Fruit fly (Drosophila melanogaster): Measurements from ENCODE around the gene CG46314.

DNA sequence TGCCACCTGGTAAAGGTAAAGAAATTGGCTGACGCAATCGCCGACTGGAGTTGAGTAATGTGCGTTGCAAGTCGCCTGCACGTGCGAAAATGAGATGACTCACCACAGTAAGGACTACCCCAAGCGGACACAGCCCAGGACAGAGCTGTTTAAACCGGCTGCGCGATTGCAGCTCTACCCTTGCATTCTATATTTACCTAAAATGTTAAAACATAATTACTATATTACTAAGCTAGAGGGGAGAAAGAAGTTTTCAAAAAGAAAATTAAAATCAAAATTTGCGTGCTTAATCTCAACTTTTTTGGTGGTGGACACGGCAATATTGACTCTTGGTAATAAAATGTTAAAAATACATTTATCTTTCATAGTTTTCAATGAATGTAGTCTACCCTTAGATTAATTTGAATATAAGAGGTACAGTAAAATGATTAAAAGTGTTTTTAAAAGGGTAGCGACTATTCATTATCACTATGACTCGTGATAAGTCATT is 2.9 kb upstream of the CG46314 start:
- TF ChIP-seq Myc (optimal IDR thresholded peaks at IDR 0.05) = no peak
- TF ChIP-seq woc (GFP tag; optimal IDR thresholded peaks at IDR 0.05) = no peak
- no peak for TF ChIP-seq Dif (GFP tag; optimal IDR thresholded peaks at IDR 0.05; ENCODE audit: partially characterized antibody)
- no peak for TF ChIP-seq ey (GFP tag; optimal IDR thresholded peaks at IDR 0.05)
- TF ChIP-seq fru (GFP tag; optimal IDR thresholded peaks at IDR 0.05) = no peak
- no peak for TF ChIP-seq brk (GFP tag; optimal IDR thresholded peaks at IDR 0.05)
- no peak for TF ChIP-seq Vsx2 (GFP tag; optimal IDR thresholded peaks at IDR 0.05; ENCODE audit: partially characterized antibody)
- no peak for TF ChIP-seq br (GFP tag; optimal IDR thresholded peaks at IDR 0.05)
- TF ChIP-seq pan (optimal IDR thresholded peaks at IDR 0.05) = no peak
- TF ChIP-seq dsf (GFP tag; optimal IDR thresholded peaks at IDR 0.05; ENCODE audit: borderline replicate concordance) = no peak
- no peak for TF ChIP-seq h (GFP tag; optimal IDR thresholded peaks at IDR 0.05)
- no peak for TF ChIP-seq usp (GFP tag; optimal IDR thresholded peaks at IDR 0.05)

Data from whole organism, wandering third instar larva.